Worm (Caenorhabditis elegans) whole organism, L1 larva: Measurements from ENCODE around the gene sinh-1.

Source experiments
- C16A3.4 ChIP-seq: fragments of 150-350 bp; optimal IDR thresholded peaks from 2 replicates; lab custom pipeline; 2014; ENCODE audit warnings: missing biosample characterization, missing genetic modification characterization
- F16B12.6 ChIP-seq: fragments of 150-350 bp; optimal IDR thresholded peaks from 2 replicates; lab custom pipeline; 2014; ENCODE audit warnings: missing biosample characterization, missing genetic modification characterization
- Y116A8C.19 ChIP-seq: sonication (generic microtip); optimal IDR thresholded peaks from 2 replicates; lab custom pipeline; 2016; ENCODE audit warnings: missing compliant biosample characterization, missing genetic modification characterization, borderline replicate concordance
- aha-1 ChIP-seq: fragments of 150-350 bp; optimal IDR thresholded peaks from 2 replicates; lab custom pipeline; 2014; ENCODE audit warnings: missing biosample characterization, missing genetic modification characterization
- alr-1 ChIP-seq: fragments of 200-800 bp; sonication (Bioruptor generic); optimal IDR thresholded peaks from 2 replicates; lab custom pipeline; 2018; ENCODE audit warnings: borderline replicate concordance, mild to moderate bottlenecking, missing genetic modification characterization, missing compliant biosample characterization
- ceh-63 ChIP-seq: fragments of 200-800 bp; sonication (Bioruptor generic); optimal IDR thresholded peaks from 2 replicates; lab custom pipeline; 2018; ENCODE audit warnings: mild to moderate bottlenecking, missing genetic modification characterization, missing compliant biosample characterization
- ceh-8 ChIP-seq: fragments of 200-800 bp; sonication (Bioruptor generic); optimal IDR thresholded peaks from 2 replicates; lab custom pipeline; 2018; ENCODE audit warnings: mild to moderate bottlenecking, missing genetic modification characterization, moderate library complexity, missing compliant biosample characterization
- ceh-88 ChIP-seq: fragments of 200-800 bp; sonication (Bioruptor generic); IDR thresholded peaks from 2 replicates; pipeline ENCODE4 v1.3.6; 2022; ENCODE audit warnings: missing genetic modification characterization, missing compliant biosample characterization
- ceh-90 ChIP-seq: sonication (generic microtip); optimal IDR thresholded peaks from 2 replicates; lab custom pipeline; 2016; ENCODE audit warnings: missing genetic modification characterization, missing compliant biosample characterization
- dpl-1 ChIP-seq, 3 experiments: fragments of 150-350 bp in 2 of 3; sonication (generic microtip) in 1 of 3; optimal IDR thresholded peaks; 2 replicates each; lab custom pipeline; 2014 to 2017; ENCODE audit warnings: missing biosample characterization in 3 of 3, missing genetic modification characterization in 3 of 3, missing genetic modification reagents in 3 of 3
- efl-1 ChIP-seq, 4 experiments: fragments of 150-350 bp; optimal IDR thresholded peaks in 3 of 4; peaks in 1 of 4; 1 replicate in 1 of 4; 2 replicates in 3 of 4; lab custom pipeline; 2014; ENCODE audit warnings: missing biosample characterization in 2 of 4, missing genetic modification characterization in 2 of 4, missing genetic modification reagents in 2 of 4
- egl-13 ChIP-seq: sonication (generic microtip); optimal IDR thresholded peaks from 2 replicates; lab custom pipeline; 2016; ENCODE audit warnings: missing genotype, missing genetic modification reagents, missing genetic modification characterization, missing compliant biosample characterization
- fkh-4 ChIP-seq: sonication (generic microtip); optimal IDR thresholded peaks from 2 replicates; lab custom pipeline; 2016; ENCODE audit warnings: missing compliant biosample characterization, missing genetic modification characterization, borderline replicate concordance
- fos-1 ChIP-seq: fragments of 150-350 bp; optimal IDR thresholded peaks from 2 replicates; lab custom pipeline; 2014; ENCODE audit warnings: missing biosample characterization, missing genetic modification characterization
- hlh-4 ChIP-seq: sonication (generic microtip); optimal IDR thresholded peaks from 2 replicates; lab custom pipeline; 2016; ENCODE audit warnings: mild to moderate bottlenecking, missing genetic modification characterization, missing compliant biosample characterization
- hpl-2 ChIP-seq: fragments of 150-350 bp; optimal IDR thresholded peaks from 2 replicates; lab custom pipeline; 2014; ENCODE audit warnings: missing biosample characterization, missing genetic modification reagents, missing genetic modification characterization
- irx-1 ChIP-seq: sonication (generic microtip); optimal IDR thresholded peaks from 2 replicates; lab custom pipeline; 2016; ENCODE audit warnings: missing genetic modification characterization, missing compliant biosample characterization
- isw-1 ChIP-seq: fragments of 200-800 bp; sonication (Bioruptor generic); IDR thresholded peaks from 2 replicates; pipeline ENCODE4 v1.3.6; 2022; ENCODE audit warnings: missing genetic modification characterization, missing compliant biosample characterization
- jun-1 ChIP-seq: fragments of 150-350 bp; optimal IDR thresholded peaks from 2 replicates; lab custom pipeline; 2014; ENCODE audit warnings: missing biosample characterization, missing genetic modification reagents, missing genetic modification characterization
- lin-15B ChIP-seq: fragments of 150-350 bp; sonication (generic microtip); optimal IDR thresholded peaks from 3 replicates; lab custom pipeline; 2014; ENCODE audit warnings: missing biosample characterization, missing genetic modification characterization
- lin-35 ChIP-seq, 2 experiments: fragments of 150-350 bp; optimal IDR thresholded peaks; 2 replicates each; lab custom pipeline; 2014; ENCODE audit warnings: missing biosample characterization in 2 of 2, missing genetic modification characterization in 2 of 2, missing genetic modification reagents in 2 of 2
- lir-3 ChIP-seq: sonication (generic microtip); optimal IDR thresholded peaks from 2 replicates; lab custom pipeline; 2016; ENCODE audit warnings: mild to moderate bottlenecking, missing genetic modification characterization, moderate library complexity, missing compliant biosample characterization; ENCODE audit not compliant: poor library complexity
- lsy-2 ChIP-seq, 2 experiments: fragments of 150-350 bp; optimal IDR thresholded peaks; 2 replicates each; lab custom pipeline; 2014; ENCODE audit warnings: missing biosample characterization in 2 of 2, missing genetic modification characterization in 2 of 2
- mdl-1 ChIP-seq, 2 experiments: fragments of 150-350 bp; optimal IDR thresholded peaks; 2 replicates each; lab custom pipeline; 2014 to 2017; ENCODE audit warnings: missing biosample characterization in 2 of 2, missing genetic modification characterization in 2 of 2, inconsistent platforms in 1 of 2
- nhr-19 ChIP-seq: fragments of 200-800 bp; sonication (Bioruptor generic); conservative IDR thresholded peaks from 2 replicates; pipeline ENCODE4 v1.3.6; 2022; ENCODE audit warnings: missing genetic modification characterization, missing compliant biosample characterization
- nhr-237 ChIP-seq: fragments of 150-350 bp; optimal IDR thresholded peaks from 2 replicates; lab custom pipeline; 2014; ENCODE audit warnings: missing biosample characterization, missing genetic modification characterization
- nhr-28 ChIP-seq: fragments of 150-350 bp; optimal IDR thresholded peaks from 2 replicates; lab custom pipeline; 2014; ENCODE audit warnings: missing biosample characterization, missing genetic modification characterization
- nhr-47 ChIP-seq: sonication (generic microtip); optimal IDR thresholded peaks from 2 replicates; lab custom pipeline; 2016; ENCODE audit warnings: mild to moderate bottlenecking, missing genetic modification characterization, moderate library complexity, missing compliant biosample characterization
- nhr-71 ChIP-seq: sonication (generic microtip); optimal IDR thresholded peaks from 2 replicates; lab custom pipeline; 2016; ENCODE audit warnings: mild to moderate bottlenecking, missing genetic modification characterization, moderate library complexity, missing compliant biosample characterization
- nhr-76 ChIP-seq: sonication (generic microtip); optimal IDR thresholded peaks from 2 replicates; lab custom pipeline; 2017; ENCODE audit warnings: missing biosample characterization, missing genetic modification characterization
- nhr-77 ChIP-seq: fragments of 150-350 bp; optimal IDR thresholded peaks from 2 replicates; lab custom pipeline; 2014; ENCODE audit warnings: missing biosample characterization, missing genetic modification characterization
- nhr-84 ChIP-seq: sonication (generic microtip); optimal IDR thresholded peaks from 2 replicates; lab custom pipeline; 2017; ENCODE audit warnings: missing biosample characterization, missing genetic modification characterization
- pax-3 ChIP-seq: fragments of 200-800 bp; sonication (Bioruptor generic); optimal IDR thresholded peaks from 2 replicates; lab custom pipeline; 2018; ENCODE audit warnings: mild to moderate bottlenecking, missing genetic modification characterization, moderate library complexity, missing compliant biosample characterization
- snu-23 ChIP-seq: sonication (generic microtip); optimal IDR thresholded peaks from 2 replicates; lab custom pipeline; 2016; ENCODE audit warnings: missing genetic modification characterization, missing compliant biosample characterization
- sox-4 ChIP-seq: sonication (generic microtip); optimal IDR thresholded peaks from 2 replicates; lab custom pipeline; 2016; ENCODE audit warnings: missing genetic modification characterization, missing compliant biosample characterization
- unc-30 ChIP-seq: sonication (generic microtip); optimal IDR thresholded peaks from 2 replicates; lab custom pipeline; 2017; ENCODE audit warnings: missing biosample characterization, missing genetic modification characterization
- unc-98 ChIP-seq: fragments of 200-800 bp; sonication (Bioruptor generic); IDR thresholded peaks from 2 replicates; pipeline ENCODE4 v1.3.6; 2022; ENCODE audit warnings: missing genetic modification characterization, missing compliant biosample characterization
- xbp-1 ChIP-seq: sonication (generic microtip); optimal IDR thresholded peaks from 2 replicates; lab custom pipeline; 2016; ENCODE audit warnings: missing genetic modification characterization, missing compliant biosample characterization
- zip-4 ChIP-seq: fragments of 200-800 bp; sonication (Bioruptor generic); optimal IDR thresholded peaks from 2 replicates; lab custom pipeline; 2018; ENCODE audit warnings: mild to moderate bottlenecking, missing genetic modification characterization, moderate library complexity, missing compliant biosample characterization

Gene sinh-1

ce11 chrII:12222524-12222923 is 5.6 kb upstream of the sinh-1 start (continued):
- TF ChIP-seq nhr-77 (tag; lab: Kevin White, UChicago) (peak; percentile 63), lin-15B (tag; lab: Kevin White, UChicago) (peak; percentile 15), ceh-63 (GFP tag; lab: Kevin White, UChicago) (no peak), fkh-4 (tag; lab: Kevin White, UChicago) (no peak), hpl-2 (GFP tag; lab: Kevin White, UChicago) (no peak), unc-30 (tag; lab: Kevin White, UChicago) (no peak), unc-98 (GFP tag; lab: Robert Waterston, UW) (no peak), ceh-90 (tag; lab: Kevin White, UChicago) (no peak), nhr-84 (tag; lab: Kevin White, UChicago) (no peak), lir-3 (tag; lab: Kevin White, UChicago) (no peak), lin-35 (GFP tag; optimal IDR thresholded peaks at IDR 0.05; lab: Kevin White, UChicago) (peak; percentile 72 to 73), nhr-47 (tag; lab: Kevin White, UChicago) (peak; percentile 79), nhr-237 (tag; lab: Kevin White, UChicago) (no peak), Y116A8C.19 (no peak), nhr-19 (GFP tag; lab: Robert Waterston, UW) (peak; percentile 62), nhr-76 (tag; lab: Kevin White, UChicago) (peak; percentile 7), irx-1 (tag; lab: Kevin White, UChicago) (peak; percentile 56), jun-1 (tag; lab: Kevin White, UChicago) (peak; percentile 81), alr-1 (tag; lab: Kevin White, UChicago) (no peak), nhr-71 (tag; lab: Kevin White, UChicago) (peak; percentile 86), isw-1 (GFP tag; lab: Robert Waterston, UW) (peak; percentile 49), xbp-1 (tag; lab: Kevin White, UChicago) (peak; percentile 81), aha-1 (tag; lab: Kevin White, UChicago) (no peak), efl-1 (optimal IDR thresholded peaks at IDR 0.05; lab: Kevin White, UChicago) (peak; percentile 73 to 82), efl-1 (GFP tag; optimal IDR thresholded peaks at IDR 0.05 in 1 of 2; lab: Kevin White, UChicago) (peak; percentile 38 to 54), zip-4 (GFP tag; lab: Kevin White, UChicago) (no peak), fos-1 (tag; lab: Kevin White, UChicago) (peak; percentile 30), ceh-8 (GFP tag; lab: Kevin White, UChicago) (peak; percentile 21), dpl-1 (GFP tag; optimal IDR thresholded peaks at IDR 0.05; lab: Kevin White, UChicago) (peak; percentile 25 to 54 (median 41)), sox-4 (tag; lab: Kevin White, UChicago) (peak; percentile 5), lsy-2 (tag; optimal IDR thresholded peaks at IDR 0.05; lab: Kevin White, UChicago) (peak; percentile 63 to 83)

- TF ChIP-seq lsy-2 (tag; optimal IDR thresholded peaks at IDR 0.05; lab: Kevin White, UChicago) (peak; percentile 43 to 69), C16A3.4 (tag; lab: Kevin White, UChicago) (peak; percentile 40), nhr-28 (tag; lab: Kevin White, UChicago) (no peak), ceh-88 (GFP tag; lab: Robert Waterston, UW) (no peak), efl-1 (optimal IDR thresholded peaks at IDR 0.05; lab: Kevin White, UChicago) (peak; percentile 51 to 52), efl-1 (GFP tag; optimal IDR thresholded peaks at IDR 0.05 in 1 of 2; lab: Kevin White, UChicago) (peak in 1 of 2 experiments; percentile 54), snu-23 (GFP tag; lab: Kevin White, UChicago) (peak; percentile 30), mdl-1 (tag; optimal IDR thresholded peaks at IDR 0.05; lab: Kevin White, UChicago) (peak in 1 of 2 experiments; percentile 11), nhr-77 (tag; lab: Kevin White, UChicago) (peak; percentile 3), hlh-4 (tag; lab: Kevin White, UChicago) (no peak), pax-3 (tag; lab: Kevin White, UChicago) (no peak), ceh-90 (tag; lab: Kevin White, UChicago) (no peak), lin-35 (GFP tag; optimal IDR thresholded peaks at IDR 0.05; lab: Kevin White, UChicago) (peak; percentile 49 to 76), xbp-1 (tag; lab: Kevin White, UChicago) (peak; percentile 37), dpl-1 (GFP tag; optimal IDR thresholded peaks at IDR 0.05; lab: Kevin White, UChicago) (peak; percentile 31 to 57 (median 38)), egl-13 (tag; lab: Kevin White, UChicago) (no peak), F16B12.6 (tag; lab: Kevin White, UChicago) (peak; percentile 7)
Measured at ce11 chrII:12224916-12225406, 3.1 kb upstream of the sinh-1 start, which contains the start of the genes pqn-87 and rsr-2. TSS of gene pqn-87 (minus strand) at chrII:12225086. TSS of gene rsr-2 (plus strand) at chrII:12225356.
